Fruit fly (Drosophila melanogaster) whole organism, prepupa: ENCODE data around the gene Smg5.

ENCODE experiments used
- Gug ChIP-seq: fragments of 200-800 bp; sonication (Bioruptor generic); IDR thresholded peaks from 2 replicates; pipeline ENCODE4 v1.3.6; 2022; ENCODE audit warnings: missing biosample characterization, missing genetic modification characterization
- Hr39 ChIP-seq: fragments of 200-800 bp; sonication (Bioruptor generic); optimal IDR thresholded peaks from 2 replicates; lab custom pipeline; 2016; ENCODE audit warnings: missing biosample characterization, missing genetic modification characterization
- Lpt ChIP-seq: fragments of 200-800 bp; sonication (Bioruptor generic); optimal IDR thresholded peaks from 3 replicates; lab custom pipeline; 2016; ENCODE audit warnings: missing biosample characterization, missing genetic modification characterization
- OdsH ChIP-seq: fragments of 200-800 bp; sonication (Bioruptor generic); optimal IDR thresholded peaks from 3 replicates; lab custom pipeline; 2016; ENCODE audit warnings: missing biosample characterization, missing genetic modification characterization
- Sox102F ChIP-seq: fragments of 200-800 bp; sonication (Bioruptor generic); optimal IDR thresholded peaks from 2 replicates; lab custom pipeline; 2016; ENCODE audit warnings: missing biosample characterization, mild to moderate bottlenecking, missing genetic modification characterization
- esn ChIP-seq: fragments of 200-800 bp; sonication (Bioruptor generic); optimal IDR thresholded peaks from 2 replicates; lab custom pipeline; 2016; ENCODE audit warnings: missing biosample characterization, mild to moderate bottlenecking, missing genetic modification characterization, moderate library complexity

dm6 chr2L:13886326-13887073 is 18.0 kb downstream of the Smg5 start:
- TF ChIP-seq Sox102F (GFP tag; lab: Kevin White, UChicago) (no peak), Gug (GFP tag; lab: Robert Waterston, UW) (no peak), esn (GFP tag; lab: Kevin White, UChicago) (no peak), Lpt (GFP tag; lab: Kevin White, UChicago) (no peak), Hr39 (GFP tag; lab: Kevin White, UChicago) (no peak), OdsH (GFP tag; lab: Kevin White, UChicago) (no peak)
